Fruit fly (Drosophila melanogaster): ENCODE results near the gene CG32816.

dm6 chrX:364006-364405, 106.5 kb downstream of the CG32816 start:
- no peak for TF ChIP-seq CTCF (optimal IDR thresholded peaks at IDR 0.05)
- TF ChIP-seq CG8478 (optimal IDR thresholded peaks at IDR 0.05): no peak
